Fruit fly (Drosophila melanogaster): ENCODE results near the gene elm.

The elm gene

DNA sequence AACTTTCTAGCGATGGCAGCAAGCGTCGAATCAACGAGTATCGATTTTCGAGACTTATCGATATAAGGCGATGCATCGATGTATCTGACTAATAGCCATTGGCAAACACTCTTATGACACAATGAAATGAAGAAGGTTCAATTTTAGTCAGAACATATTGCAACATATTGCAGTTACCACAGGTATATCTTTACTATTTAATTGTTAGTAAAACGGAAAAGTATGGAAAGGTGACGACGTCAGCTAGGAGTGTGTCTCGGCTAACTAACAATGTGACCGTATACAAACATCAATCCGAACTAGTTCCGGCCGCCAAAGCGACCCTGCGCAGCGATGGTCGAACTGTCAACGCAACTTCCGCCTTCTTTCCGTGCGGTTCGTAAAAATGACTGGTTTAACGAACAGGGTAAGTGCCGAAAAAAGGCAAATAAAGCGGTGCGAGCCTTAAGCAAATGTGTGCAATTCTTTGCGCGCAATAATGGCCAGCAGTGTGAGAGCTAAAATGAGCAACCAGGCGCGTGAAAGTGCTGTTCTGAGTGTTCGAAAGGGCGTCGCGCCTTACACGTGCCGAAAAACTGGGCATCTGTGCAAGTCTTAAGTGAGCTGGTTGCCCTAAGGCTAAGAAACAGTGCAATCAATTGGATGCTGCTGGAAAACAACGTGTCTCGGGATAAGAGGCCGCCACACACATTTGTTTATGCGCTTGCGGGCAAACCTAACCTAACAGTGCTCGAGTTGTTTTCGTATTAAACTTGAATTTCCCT, 30.4 kb downstream of the elm start, which contains the start of the genes Dph4, Spec2 and RpL13A:
Gene Dph4, minus strand, starts transcription at position 11 of the 764 bp plus-strand sequence.
Gene Spec2, minus strand, starts transcription at position 11 of the 764 bp plus-strand sequence.
Gene RpL13A, plus strand, starts transcription at position 360 of the 764 bp plus-strand sequence.
- no peak for TF ChIP-seq CG4318 (GFP tag; optimal IDR thresholded peaks at IDR 0.05)
- TF ChIP-seq CG16779 (tag; optimal IDR thresholded peaks at IDR 0.05): peak; percentile 67
- peak; percentile 72 for TF ChIP-seq Blimp-1 (GFP tag; optimal IDR thresholded peaks at IDR 0.05)
- TF ChIP-seq salr (GFP tag; optimal IDR thresholded peaks at IDR 0.05): peak in 1 of 2 experiments; percentile 91
- peak; percentile 60 for TF ChIP-seq CG8632 (GFP tag; optimal IDR thresholded peaks at IDR 0.05)
- TF ChIP-seq Sox15 (GFP tag; optimal IDR thresholded peaks at IDR 0.05): peak; percentile 23
- no peak for TF ChIP-seq CG10669 (GFP tag; optimal IDR thresholded peaks at IDR 0.05)
- TF ChIP-seq dac (GFP tag; optimal IDR thresholded peaks at IDR 0.05): no peak
- no peak for TF ChIP-seq Hr38 (GFP tag; optimal IDR thresholded peaks at IDR 0.05)
- peak; percentile 83 for TF ChIP-seq acj6 (GFP tag; optimal IDR thresholded peaks at IDR 0.05)
- peak; percentile 83 for TF ChIP-seq CG1621 (tag; optimal IDR thresholded peaks at IDR 0.05)
- TF ChIP-seq CG15336 (GFP tag; IDR thresholded peaks at IDR 0.05): no peak
- TF ChIP-seq fkh (GFP tag; optimal IDR thresholded peaks at IDR 0.05): peak; percentile 82
- TF ChIP-seq topi (GFP tag; optimal IDR thresholded peaks at IDR 0.05): peak; percentile 79
- TF ChIP-seq CG11902 (GFP tag; optimal IDR thresholded peaks at IDR 0.05): peak; percentile 48
- TF ChIP-seq Hr39 (GFP tag; optimal IDR thresholded peaks at IDR 0.05): no peak
- no peak for TF ChIP-seq fd85E (GFP tag; optimal IDR thresholded peaks at IDR 0.05)
- TF ChIP-seq CG11762 (GFP tag; optimal IDR thresholded peaks at IDR 0.05; ENCODE audit: insufficient read depth): peak; percentile 67
- TF ChIP-seq net (GFP tag; optimal IDR thresholded peaks at IDR 0.05): peak; percentile 93
- TF ChIP-seq CG3032 (tag; optimal IDR thresholded peaks at IDR 0.05): peak; percentile 75
- peak; percentile 64 for TF ChIP-seq fd59A (GFP tag; optimal IDR thresholded peaks at IDR 0.05)
- TF ChIP-seq Ets96B (tag; optimal IDR thresholded peaks at IDR 0.05): peak; percentile 49
- TF ChIP-seq pdm3 (GFP tag; optimal IDR thresholded peaks at IDR 0.05): no peak
- peak; percentile 8 for TF ChIP-seq Eip93F (GFP tag; optimal IDR thresholded peaks at IDR 0.05)
- peak; percentile 80 for TF ChIP-seq CG31627 (GFP tag; optimal IDR thresholded peaks at IDR 0.05)
- no peak for TF ChIP-seq Smox (GFP tag; optimal IDR thresholded peaks at IDR 0.05)
- no peak for TF ChIP-seq vri (GFP tag; optimal IDR thresholded peaks at IDR 0.05)
- no peak for TF ChIP-seq CG8119 (GFP tag; IDR thresholded peaks at IDR 0.05)
- no peak for TF ChIP-seq spab (GFP tag; optimal IDR thresholded peaks at IDR 0.05)
- TF ChIP-seq CG7368 (GFP tag; optimal IDR thresholded peaks at IDR 0.05): peak; percentile 86
- TF ChIP-seq Met (GFP tag; optimal IDR thresholded peaks at IDR 0.05): peak; percentile 89
- peak; percentile 83 for TF ChIP-seq CG34406 (GFP tag; optimal IDR thresholded peaks at IDR 0.05)
- peak; percentile 92 for TF ChIP-seq esn (GFP tag; optimal IDR thresholded peaks at IDR 0.05)
- peak; percentile 81 for TF ChIP-seq Sox14 (GFP tag; optimal IDR thresholded peaks at IDR 0.05)
- TF ChIP-seq CG6792 (GFP tag; optimal IDR thresholded peaks at IDR 0.05): peak; percentile 72
- peak; percentile 89 for TF ChIP-seq Sox102F (GFP tag; optimal IDR thresholded peaks at IDR 0.05)
- no peak for TF ChIP-seq CG11294 (GFP tag; IDR thresholded peaks at IDR 0.05)
- TF ChIP-seq Hr4 (GFP tag; optimal IDR thresholded peaks at IDR 0.05): no peak
- TF ChIP-seq CG9139 (GFP tag; optimal IDR thresholded peaks at IDR 0.05): no peak
- peak; percentile 83 for TF ChIP-seq cyc (GFP tag; optimal IDR thresholded peaks at IDR 0.05)
- TF ChIP-seq eg (GFP tag; IDR thresholded peaks at IDR 0.05): no peak
- peak; percentile 100 for TF ChIP-seq achi (GFP tag; optimal IDR thresholded peaks at IDR 0.05)
- peak; percentile 38 for TF ChIP-seq dsx (GFP tag; optimal IDR thresholded peaks at IDR 0.05; ENCODE audit: poor library complexity, severe bottlenecking)
- TF ChIP-seq Eip78C (GFP tag): peak; percentile 96
- TF ChIP-seq lz (GFP tag; optimal IDR thresholded peaks at IDR 0.05): peak; percentile 91
- TF ChIP-seq CG3919 (GFP tag; optimal IDR thresholded peaks at IDR 0.05): peak; percentile 94
- TF ChIP-seq CG6276 (GFP tag; optimal IDR thresholded peaks at IDR 0.05): no peak
- peak; percentile 86 for TF ChIP-seq svp (GFP tag)
- TF ChIP-seq Ets21C (GFP tag; optimal IDR thresholded peaks at IDR 0.05): no peak
- no peak for TF ChIP-seq CG32006 (GFP tag; optimal IDR thresholded peaks at IDR 0.05)
- no peak for TF ChIP-seq CG6163 (GFP tag; IDR thresholded peaks at IDR 0.05)
